Worm (Caenorhabditis elegans) whole organism, young adult: ENCODE measurements around the gene dcaf-1.

Source experiments
- B0019.2 ChIP-seq: fragments of 200-800 bp; sonication (Bioruptor generic); conservative IDR thresholded peaks from 2 replicates; pipeline ENCODE4 v1.3.6; 2022; ENCODE audit warnings: missing genetic modification reagents, missing genetic modification characterization, missing compliant biosample characterization
- B0336.3 ChIP-seq: fragments of 200-800 bp; sonication (Bioruptor generic); IDR thresholded peaks from 2 replicates; pipeline ENCODE4 v1.3.6; 2022; ENCODE audit warnings: missing genetic modification characterization, missing compliant biosample characterization
- D2030.7 ChIP-seq: fragments of 200-800 bp; sonication (Bioruptor generic); IDR thresholded peaks from 2 replicates; pipeline ENCODE4 v1.3.6; 2022; ENCODE audit warnings: missing genetic modification reagents, missing genetic modification characterization, missing compliant biosample characterization
- F49E8.2 ChIP-seq: sonication (generic microtip); optimal IDR thresholded peaks from 3 replicates; lab custom pipeline; 2017; ENCODE audit warnings: missing genetic modification characterization, mild to moderate bottlenecking, missing compliant biosample characterization, antibody characterized with exemption, moderate library complexity; ENCODE audit not compliant: insufficient read depth
- F55B11.4 ChIP-seq: sonication (generic microtip); optimal IDR thresholded peaks from 2 replicates; lab custom pipeline; 2016; ENCODE audit warnings: missing compliant biosample characterization, missing genetic modification characterization, borderline replicate concordance; ENCODE audit not compliant: insufficient read depth
- T26A5.8 ChIP-seq: sonication (generic microtip); optimal IDR thresholded peaks from 2 replicates; lab custom pipeline; 2016; ENCODE audit warnings: missing genetic modification characterization, missing compliant biosample characterization
- Y53G8AR.9 ChIP-seq: fragments of 200-800 bp; sonication (Bioruptor generic); conservative IDR thresholded peaks from 2 replicates; pipeline ENCODE4 v1.3.6; 2022; ENCODE audit warnings: missing genetic modification reagents, missing genetic modification characterization, missing compliant biosample characterization
- aptf-2 ChIP-seq: fragments of 200-800 bp; sonication (Bioruptor generic); conservative IDR thresholded peaks from 2 replicates; pipeline ENCODE4 v1.3.6; 2022; ENCODE audit warnings: missing genetic modification reagents, missing genetic modification characterization, missing compliant biosample characterization
- atf-7 ChIP-seq: sonication (generic microtip); optimal IDR thresholded peaks from 2 replicates; lab custom pipeline; 2017; ENCODE audit warnings: mild to moderate bottlenecking, missing genetic modification characterization, missing compliant biosample characterization
- athp-1 ChIP-seq: sonication (generic microtip); optimal IDR thresholded peaks from 2 replicates; lab custom pipeline; 2017; ENCODE audit warnings: mild to moderate bottlenecking, missing genetic modification characterization, missing compliant biosample characterization
- attf-5 ChIP-seq: fragments of 200-800 bp; sonication (Bioruptor generic); optimal IDR thresholded peaks from 2 replicates; lab custom pipeline; 2018; ENCODE audit warnings: mild to moderate bottlenecking, missing genetic modification characterization, missing compliant biosample characterization
- bed-2 ChIP-seq: fragments of 200-800 bp; sonication (Bioruptor generic); IDR thresholded peaks from 2 replicates; pipeline ENCODE4 v1.3.6; 2022; ENCODE audit warnings: missing genetic modification reagents, missing genetic modification characterization, missing compliant biosample characterization
- ccch-3 ChIP-seq: fragments of 200-800 bp; sonication (Bioruptor generic); optimal IDR thresholded peaks from 2 replicates; lab custom pipeline; 2018; ENCODE audit warnings: mild to moderate bottlenecking, missing genetic modification characterization, missing compliant biosample characterization
- ceh-27 ChIP-seq: fragments of 200-800 bp; sonication (Bioruptor generic); optimal IDR thresholded peaks from 2 replicates; lab custom pipeline; 2018; ENCODE audit warnings: mild to moderate bottlenecking, missing genetic modification characterization, moderate library complexity, missing compliant biosample characterization
- egrh-3 ChIP-seq: fragments of 200-800 bp; sonication (Bioruptor generic); IDR thresholded peaks from 2 replicates; pipeline ENCODE4 v1.3.6; 2022; ENCODE audit warnings: missing genetic modification reagents, missing genetic modification characterization, missing compliant biosample characterization
- hmg-1.2 ChIP-seq: fragments of 200-800 bp; sonication (Bioruptor generic); IDR thresholded peaks from 2 replicates; pipeline ENCODE4 v1.3.6; 2022; ENCODE audit warnings: missing genetic modification reagents, missing genetic modification characterization, missing compliant biosample characterization
- lag-1 ChIP-seq: fragments of 200-800 bp; sonication (Bioruptor generic); IDR thresholded peaks from 2 replicates; pipeline ENCODE4 v1.3.6; 2022; ENCODE audit warnings: missing genetic modification reagents, missing genetic modification characterization, missing compliant biosample characterization
- let-607 ChIP-seq, 2 experiments: fragments of 200-800 bp in 1 of 2; sonication (Bioruptor generic) in 1 of 2; sonication (generic microtip) in 1 of 2; optimal IDR thresholded peaks; 2 replicates each; lab custom pipeline; 2016 to 2018; ENCODE audit warnings: mild to moderate bottlenecking in 2 of 2, missing compliant biosample characterization in 2 of 2, missing genetic modification characterization in 2 of 2, moderate library complexity in 2 of 2, missing genotype in 1 of 2
- lin-40 ChIP-seq: sonication (generic microtip); optimal IDR thresholded peaks from 2 replicates; lab custom pipeline; 2016; ENCODE audit warnings: missing genetic modification characterization, mild to moderate bottlenecking, missing compliant biosample characterization, missing genotype, missing genetic modification reagents
- madf-6 ChIP-seq: fragments of 200-800 bp; sonication (Bioruptor generic); IDR thresholded peaks from 2 replicates; pipeline ENCODE4 v1.3.6; 2022; ENCODE audit warnings: missing genetic modification reagents, missing genetic modification characterization, missing compliant biosample characterization
- mcd-1 ChIP-seq: fragments of 200-800 bp; sonication (Bioruptor generic); IDR thresholded peaks from 2 replicates; pipeline ENCODE4 v1.3.6; 2022; ENCODE audit warnings: missing genetic modification reagents, missing genetic modification characterization, missing compliant biosample characterization
- mxl-1 ChIP-seq: sonication (generic microtip); optimal IDR thresholded peaks from 2 replicates; lab custom pipeline; 2016; ENCODE audit warnings: missing genetic modification characterization, missing compliant biosample characterization
- nhr-80 ChIP-seq: sonication (generic microtip); optimal IDR thresholded peaks from 2 replicates; lab custom pipeline; 2016; ENCODE audit warnings: missing genetic modification characterization, missing compliant biosample characterization
- rec-8 ChIP-seq, 2 experiments: sonication (generic microtip); optimal IDR thresholded peaks; 2 replicates each; lab custom pipeline; 2016; ENCODE audit warnings: mild to moderate bottlenecking in 2 of 2, missing genetic modification characterization in 2 of 2, missing genetic modification reagents in 2 of 2, missing genotype in 2 of 2, missing biosample characterization in 1 of 2, missing compliant biosample characterization in 1 of 2, moderate library complexity in 1 of 2
- repo-1 ChIP-seq: sonication (generic microtip); optimal IDR thresholded peaks from 2 replicates; lab custom pipeline; 2017; ENCODE audit warnings: mild to moderate bottlenecking, missing genetic modification characterization, missing compliant biosample characterization
- sdz-38 ChIP-seq: sonication (generic microtip); optimal IDR thresholded peaks from 2 replicates; lab custom pipeline; 2016; ENCODE audit warnings: missing genotype, missing genetic modification characterization, missing compliant biosample characterization
- unc-130 ChIP-seq: sonication (generic microtip); optimal IDR thresholded peaks from 2 replicates; lab custom pipeline; 2016; ENCODE audit warnings: missing genetic modification reagents, missing genetic modification characterization, missing compliant biosample characterization
- zim-3 ChIP-seq: sonication (generic microtip); optimal IDR thresholded peaks from 2 replicates; lab custom pipeline; 2017; ENCODE audit warnings: mild to moderate bottlenecking, missing genetic modification characterization, moderate library complexity, missing compliant biosample characterization
- ztf-28 ChIP-seq: fragments of 200-800 bp; sonication (Bioruptor generic); IDR thresholded peaks from 2 replicates; pipeline ENCODE4 v1.3.6; 2022; ENCODE audit warnings: missing genetic modification reagents, missing genetic modification characterization, missing compliant biosample characterization

Gene dcaf-1

ce11 chrIV:9654017-9654416, 52.5 kb downstream of the dcaf-1 start, which contains the start of gene F58G6.7:
Gene F58G6.7 (plus strand): TSS chrIV:9654317.
- TF ChIP-seq mcd-1 (GFP tag; lab: Robert Waterston, UW) (no peak), aptf-2 (GFP tag; lab: Robert Waterston, UW) (no peak)

ce11 chrIV:9653184-9653583, 53.3 kb downstream of the dcaf-1 start, which contains the start of gene F58G6.3:
Gene F58G6.3 (plus strand): TSS chrIV:9653535.
- peak; percentile 1 for TF ChIP-seq nhr-80 (tag; lab: Kevin White, UChicago)
- TF ChIP-seq zim-3 (tag; lab: Kevin White, UChicago), result no peak

- peak in 1 of 2 experiments; percentile 55 for TF ChIP-seq let-607 (tag; optimal IDR thresholded peaks at IDR 0.05; lab: Kevin White, UChicago)
- TF ChIP-seq attf-5 (GFP tag; lab: Kevin White, UChicago), result no peak
- TF ChIP-seq nhr-80 (tag; lab: Kevin White, UChicago), result peak; percentile 93
Observed at ce11 chrIV:9651234-9651633, 55.3 kb downstream of the dcaf-1 start, which contains the start of gene chca-1. Gene chca-1 (plus strand): TSS chrIV:9651394.

- no peak for TF ChIP-seq B0336.3 (GFP tag; lab: Robert Waterston, UW)
- TF ChIP-seq sdz-38 (tag; lab: Kevin White, UChicago), result no peak
- TF ChIP-seq D2030.7 (GFP tag; lab: Robert Waterston, UW), result no peak
- no peak for TF ChIP-seq F49E8.2 (tag; lab: Kevin White, UChicago)
- TF ChIP-seq madf-6, result no peak
- no peak for TF ChIP-seq lag-1
- TF ChIP-seq athp-1, result no peak
- TF ChIP-seq Y53G8AR.9 (GFP tag; lab: Robert Waterston, UW), result no peak
- no peak for TF ChIP-seq unc-130
- no peak for TF ChIP-seq bed-2 (GFP tag; lab: Robert Waterston, UW)
- no peak for TF ChIP-seq B0019.2
- TF ChIP-seq ztf-28 (GFP tag; lab: Robert Waterston, UW), result no peak
- TF ChIP-seq mxl-1 (tag; lab: Kevin White, UChicago), result no peak
- no peak for TF ChIP-seq ceh-27 (GFP tag; lab: Kevin White, UChicago)
- no peak for TF ChIP-seq F55B11.4 (tag; lab: Kevin White, UChicago)
- no peak for TF ChIP-seq repo-1 (tag; lab: Kevin White, UChicago)
- no peak for TF ChIP-seq ccch-3 (GFP tag; lab: Kevin White, UChicago)
Observed at ce11 chrIV:9648682-9649081, 57.8 kb downstream of the dcaf-1 start, which contains the start of gene srm-3. Gene srm-3 (plus strand): TSS chrIV:9648982.

ce11 chrIV:9647789-9648361, 58.6 kb downstream of the dcaf-1 start, which contains the start of gene amph-1:
Gene amph-1 (minus strand): TSS chrIV:9647873.
- TF ChIP-seq nhr-80 (tag; lab: Kevin White, UChicago) (peak; percentile 36), rec-8 (tag; optimal IDR thresholded peaks at IDR 0.05; lab: Kevin White, UChicago) (no peak), atf-7 (peak; percentile 67), egrh-3 (GFP tag; lab: Robert Waterston, UW) (no peak), hmg-1.2 (peak; percentile 90), lin-40 (tag; lab: Kevin White, UChicago) (peak; percentile 33), T26A5.8 (tag; lab: Kevin White, UChicago) (no peak)
